Worm (Caenorhabditis elegans) whole organism, dauer: ENCODE measurements around the gene cex-1.

Source experiments
- unc-62 ChIP-seq: sonication (generic microtip); optimal IDR thresholded peaks from 2 replicates; lab custom pipeline; 2017; ENCODE audit warnings: missing biosample characterization, missing genetic modification reagents, missing genetic modification characterization

Gene cex-1

DNA sequence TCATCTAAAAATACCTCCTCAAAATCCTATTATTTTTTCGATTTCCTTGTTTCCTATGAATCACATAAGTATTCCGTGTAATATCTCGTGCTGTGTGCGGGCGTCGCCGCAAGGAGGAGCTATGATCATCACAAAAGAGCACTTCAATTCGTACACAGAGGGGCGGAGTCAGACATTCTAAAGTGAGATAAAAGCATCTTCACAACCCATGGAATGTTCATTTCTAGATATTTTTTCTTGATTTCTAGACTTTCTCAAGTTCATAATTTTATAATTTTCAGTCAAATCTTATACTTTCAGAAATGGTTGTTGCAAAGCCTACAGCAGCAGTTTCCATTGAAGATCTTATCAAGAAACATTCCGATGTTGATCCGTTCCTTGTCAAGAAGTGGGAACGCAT lies at the start of gene cex-1:
Gene cex-1 (plus strand): TSS at position 301 of the 400 bp plus-strand sequence.
- TF ChIP-seq unc-62 (GFP tag; lab: Kevin White, UChicago), result no peak

DNA sequence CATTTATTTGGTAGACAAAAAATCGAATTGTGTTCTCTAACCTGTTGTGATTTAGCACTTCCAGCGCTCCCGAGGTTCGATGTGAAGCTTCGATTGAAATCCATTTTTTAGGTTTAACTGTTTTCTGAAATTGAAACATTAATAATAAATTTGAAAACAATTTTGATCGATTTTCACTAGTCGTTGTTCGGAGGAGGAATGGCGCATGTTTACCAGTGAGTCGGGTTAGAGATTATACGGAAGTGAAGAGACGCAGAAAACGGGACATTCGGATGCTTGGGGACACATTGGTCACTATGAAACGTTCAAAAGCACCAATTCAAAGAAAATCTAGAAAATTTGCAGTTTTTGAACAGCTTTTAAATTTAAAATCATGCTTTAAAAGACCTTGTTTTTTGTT lies 48.7 kb upstream of the cex-1 start, which contains the start of gene fbxl-3:
Gene fbxl-3 (minus strand): TSS at position 124 of the 400 bp plus-strand sequence.
- TF ChIP-seq unc-62 (GFP tag; lab: Kevin White, UChicago), result no peak

DNA sequence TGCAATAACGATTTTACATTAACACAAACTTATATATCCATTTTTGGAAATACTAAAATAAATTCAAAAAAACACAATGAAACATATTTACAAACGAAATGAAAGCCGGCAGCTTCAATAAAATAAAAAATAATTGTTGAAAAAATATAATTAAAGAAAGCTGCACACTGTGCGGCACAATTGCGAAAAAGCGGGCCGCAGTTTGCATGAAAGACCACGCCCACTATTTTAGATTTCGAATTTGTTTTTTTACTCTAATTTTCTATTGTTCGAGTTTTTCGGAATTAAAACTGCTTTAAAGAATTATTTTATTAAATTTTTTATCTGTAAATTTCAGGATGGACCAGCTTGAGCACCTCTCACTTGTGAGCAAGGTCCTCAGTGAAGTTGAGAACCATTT lies 48.3 kb upstream of the cex-1 start, which contains the start of gene mog-5:
Gene mog-5 (plus strand): TSS at position 338 of the 400 bp plus-strand sequence.
- no peak for TF ChIP-seq unc-62 (GFP tag; lab: Kevin White, UChicago)

DNA sequence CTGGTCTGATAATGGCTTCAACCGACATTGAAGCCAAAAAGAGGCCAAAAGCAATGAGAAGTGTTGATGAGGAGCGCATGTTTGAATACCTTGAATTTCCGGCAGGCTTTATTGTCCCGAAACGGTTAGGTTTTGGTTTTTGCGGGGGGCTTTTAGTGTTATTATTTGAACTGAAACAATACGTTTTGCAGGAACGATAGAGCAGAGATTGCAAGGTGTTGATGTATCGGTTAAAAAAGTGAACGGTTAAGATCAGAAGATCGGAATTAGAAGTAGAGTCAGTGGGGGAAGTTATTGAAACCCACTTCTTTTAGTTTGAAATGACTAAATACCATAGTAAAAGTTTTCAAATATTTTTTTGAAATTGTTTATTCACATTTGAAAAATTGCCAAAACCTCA lies 39.9 kb upstream of the cex-1 start, which contains the start of gene clec-141:
Gene clec-141 (minus strand): TSS at position 101 of the 400 bp plus-strand sequence.
- no peak for TF ChIP-seq unc-62 (GFP tag; lab: Kevin White, UChicago)

DNA sequence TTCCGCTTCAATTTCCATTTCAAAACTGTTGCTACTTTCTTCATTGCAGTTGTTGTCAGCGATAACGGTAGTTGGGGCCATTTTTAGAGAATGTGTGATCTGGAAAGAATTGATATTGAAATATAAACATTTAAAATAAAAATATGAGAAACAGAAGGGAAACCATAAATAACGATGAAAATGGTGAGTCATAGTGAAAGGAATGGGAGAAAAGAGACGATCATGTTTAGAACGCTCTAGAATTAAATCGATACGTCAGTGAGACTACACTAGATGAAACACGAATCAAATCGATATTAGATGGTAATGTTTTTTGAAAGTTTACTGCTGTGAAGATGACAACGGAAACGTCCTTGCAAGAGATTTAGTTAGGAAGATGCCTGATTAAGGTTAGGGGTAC lies 38.6 kb upstream of the cex-1 start, which contains the start of the genes EEED8.12 and EEED8.4:
Gene EEED8.12 (minus strand): TSS at position 101 of the 400 bp plus-strand sequence.
Gene EEED8.4 (plus strand): TSS at position 396 of the 400 bp plus-strand sequence.
- TF ChIP-seq unc-62 (GFP tag; lab: Kevin White, UChicago), result no peak

DNA sequence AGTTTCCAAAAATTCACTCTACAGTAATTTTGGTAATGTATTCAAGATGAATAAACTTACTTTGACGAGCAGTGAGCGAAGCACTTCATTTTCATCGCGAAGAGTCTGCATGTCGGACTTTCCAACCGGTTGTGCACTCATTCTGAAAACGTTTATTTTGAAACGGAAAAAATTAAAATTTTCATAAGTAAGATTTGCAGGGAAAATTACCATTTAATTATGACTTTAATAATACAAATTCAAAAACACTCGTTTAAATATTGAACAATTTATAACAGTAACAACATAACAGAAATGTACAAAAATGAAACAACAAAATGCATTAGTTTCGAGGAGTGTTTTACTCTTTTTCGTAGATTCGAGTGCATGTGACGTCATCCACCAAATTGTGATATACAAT lies 35.0 kb upstream of the cex-1 start, which contains the start of the genes EEED8.13 and EEED8.18:
Gene EEED8.13 (minus strand): TSS at position 101 of the 400 bp plus-strand sequence.
Gene EEED8.18 (minus strand): TSS at position 144 of the 400 bp plus-strand sequence.
- TF ChIP-seq unc-62 (GFP tag; lab: Kevin White, UChicago), result no peak

DNA sequence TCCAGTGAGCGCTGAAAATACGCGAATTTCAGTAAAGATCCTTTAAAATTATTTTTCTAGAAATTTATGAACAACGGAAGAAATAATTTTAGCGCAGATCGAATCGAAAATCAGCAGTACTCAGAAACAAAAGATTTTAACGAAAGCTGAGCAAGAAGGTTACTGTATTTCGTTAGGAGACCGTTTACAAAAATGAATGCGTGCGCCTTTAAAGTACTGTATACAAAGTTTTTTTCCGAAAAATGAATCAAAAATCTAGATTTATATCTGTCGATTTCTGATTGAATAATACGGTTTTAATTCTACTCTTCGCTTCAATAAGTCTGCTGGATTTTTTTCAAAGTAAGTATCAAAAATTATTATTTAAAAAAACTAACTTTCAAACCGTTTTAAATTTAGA lies 33.4 kb upstream of the cex-1 start, which contains the start of the genes EEED8.14 and EEED8.3:
Gene EEED8.14 (minus strand): TSS at position 13 of the 400 bp plus-strand sequence.
Gene EEED8.3 (plus strand): TSS at position 237 of the 400 bp plus-strand sequence.
- TF ChIP-seq unc-62 (GFP tag; lab: Kevin White, UChicago), result no peak

DNA sequence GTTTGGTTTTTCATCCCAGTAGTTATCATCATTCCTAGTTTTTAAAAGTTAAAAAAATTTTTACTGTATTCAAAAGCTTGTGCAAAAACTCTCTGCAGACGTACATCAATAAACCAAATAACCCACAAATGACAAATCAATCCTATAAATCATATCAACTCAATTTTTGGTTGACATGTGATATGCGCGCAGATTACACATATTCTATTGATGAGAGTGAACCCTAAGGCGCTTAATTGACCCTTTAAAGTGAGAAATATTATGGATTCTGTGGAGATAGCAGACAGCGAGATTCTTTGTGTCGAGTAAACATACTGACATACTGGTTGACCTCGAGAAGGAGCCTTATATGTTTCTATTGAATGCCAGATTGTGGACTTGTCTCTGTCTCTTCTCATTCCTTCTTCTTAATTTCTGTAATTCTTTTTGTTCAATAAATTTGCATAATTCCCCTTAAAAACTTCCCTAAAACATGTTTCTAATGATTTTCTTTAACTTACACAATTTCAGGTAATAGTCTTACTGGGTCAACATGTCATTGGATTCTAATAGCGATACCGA lies 31.2 kb upstream of the cex-1 start, which contains the start of gene EEED8.2:
Gene EEED8.2 (plus strand): TSS at position 511 of the 561 bp plus-strand sequence.
- no peak for TF ChIP-seq unc-62 (GFP tag; lab: Kevin White, UChicago)

DNA sequence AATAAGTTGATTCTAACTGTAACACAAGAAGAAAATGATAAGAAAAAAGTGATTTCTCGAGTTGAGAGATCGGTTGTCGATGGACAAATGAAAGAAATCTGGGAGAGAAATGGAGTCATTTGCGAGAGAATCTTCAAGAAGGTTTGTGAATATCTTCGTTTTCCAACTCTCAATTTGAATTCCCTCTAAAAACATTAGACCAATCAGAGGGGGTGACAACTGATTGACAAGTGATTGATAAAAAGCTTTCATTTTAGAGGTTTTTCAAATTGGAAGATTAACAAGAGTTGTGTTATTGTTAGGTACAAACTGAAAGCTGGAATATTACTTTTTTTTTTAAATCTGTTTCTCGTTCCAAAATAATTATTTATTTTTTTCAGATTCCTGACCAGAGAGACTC lies 29.6 kb upstream of the cex-1 start:
- TF ChIP-seq unc-62 (GFP tag; lab: Kevin White, UChicago), result no peak

DNA sequence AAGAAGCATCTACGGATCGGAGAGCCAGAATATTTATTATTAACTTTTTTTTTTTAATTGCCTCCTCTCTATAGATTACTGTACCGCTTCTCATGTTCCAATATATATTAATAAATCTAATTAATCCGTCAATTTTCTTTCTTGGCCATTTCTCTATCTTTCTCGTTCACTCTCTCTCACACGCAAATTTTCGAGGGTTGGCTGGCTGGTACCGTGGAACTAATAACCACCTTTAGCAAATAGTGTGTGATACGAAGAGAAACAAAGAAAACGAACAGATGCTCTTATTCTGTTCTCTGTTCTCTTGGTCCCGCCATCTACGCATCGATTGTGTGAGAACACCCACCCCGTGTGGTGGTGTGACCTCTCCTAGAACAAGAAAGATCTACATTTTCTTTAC lies 29.2 kb upstream of the cex-1 start:
- TF ChIP-seq unc-62 (GFP tag; lab: Kevin White, UChicago), result no peak

DNA sequence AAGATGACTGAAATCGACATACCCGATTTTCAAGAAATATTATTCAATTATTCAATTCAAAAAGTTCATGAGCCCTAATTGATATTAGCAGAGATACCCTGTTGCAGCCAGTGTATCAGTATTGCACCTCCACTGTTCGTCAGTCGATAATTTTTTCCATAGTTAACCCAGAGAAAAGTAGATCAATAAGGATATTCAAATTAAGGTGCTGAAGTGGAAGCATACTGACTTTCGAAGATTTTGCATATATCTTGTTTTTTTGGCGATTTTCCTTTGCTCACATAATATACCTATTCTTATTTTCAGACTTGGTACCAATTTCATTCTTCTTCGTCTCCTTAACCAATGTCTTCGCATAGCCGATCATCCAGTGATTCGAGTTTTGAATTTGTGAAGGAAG lies 28.6 kb upstream of the cex-1 start, which contains the start of gene EEED8.15:
Gene EEED8.15 (plus strand): TSS at position 301 of the 400 bp plus-strand sequence.
- TF ChIP-seq unc-62 (GFP tag; lab: Kevin White, UChicago), result no peak

DNA sequence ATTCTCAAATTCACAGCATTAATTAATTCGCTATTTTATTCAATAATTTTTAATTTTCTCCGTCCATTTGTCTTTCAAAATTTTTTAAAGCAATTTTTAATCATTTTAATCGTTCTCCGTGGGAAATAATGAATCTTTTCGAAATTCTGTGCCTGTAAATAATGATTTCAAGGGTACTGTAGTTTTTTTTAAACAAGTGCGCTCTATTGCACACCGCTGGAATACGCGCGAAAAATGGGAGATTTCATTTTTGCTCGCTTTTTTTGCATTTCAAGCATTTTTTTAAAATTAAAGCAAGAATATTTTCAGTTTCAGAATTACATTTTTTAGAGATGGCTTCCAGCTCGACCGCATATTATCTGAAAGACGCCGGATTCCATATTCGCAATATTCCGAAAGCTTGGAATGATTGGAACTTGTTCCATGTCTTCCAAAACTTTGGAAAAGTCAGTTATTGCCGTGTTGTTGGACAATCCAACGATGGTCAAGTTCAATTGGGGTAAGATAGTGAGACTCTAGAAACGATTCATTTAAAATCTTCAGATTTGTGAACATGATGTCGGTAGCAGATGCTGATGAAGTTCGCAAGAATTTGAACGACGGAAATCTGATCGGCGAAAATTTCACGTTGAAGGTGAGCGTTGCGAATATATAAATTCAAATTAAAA lies 26.4 kb upstream of the cex-1 start, which contains the start of gene tofu-6:
Gene tofu-6 (plus strand): TSS at position 302 of the 668 bp plus-strand sequence.
- no peak for TF ChIP-seq unc-62 (GFP tag; lab: Kevin White, UChicago)

DNA sequence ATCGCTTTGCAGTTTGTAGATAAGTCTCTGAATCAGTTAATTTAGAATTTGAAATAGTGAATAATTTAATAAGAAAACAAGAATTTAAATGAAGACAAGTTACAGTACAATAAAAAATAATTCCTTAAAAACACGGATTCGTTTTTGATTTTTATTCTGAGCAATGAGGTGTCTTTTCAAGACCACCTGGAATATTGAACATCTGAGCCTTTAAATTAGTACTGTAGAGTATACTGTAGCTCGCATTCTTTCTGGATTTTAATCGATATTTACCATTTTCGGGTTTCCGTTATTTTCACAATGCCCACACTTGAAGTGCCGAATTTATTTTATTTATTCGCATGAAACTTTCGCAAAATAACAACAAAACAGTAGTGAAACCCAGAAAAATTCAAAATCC lies 23.6 kb upstream of the cex-1 start, which contains the start of gene F07F6.7:
Gene F07F6.7 (minus strand): TSS at position 27 of the 400 bp plus-strand sequence.
- TF ChIP-seq unc-62 (GFP tag; lab: Kevin White, UChicago), result no peak

DNA sequence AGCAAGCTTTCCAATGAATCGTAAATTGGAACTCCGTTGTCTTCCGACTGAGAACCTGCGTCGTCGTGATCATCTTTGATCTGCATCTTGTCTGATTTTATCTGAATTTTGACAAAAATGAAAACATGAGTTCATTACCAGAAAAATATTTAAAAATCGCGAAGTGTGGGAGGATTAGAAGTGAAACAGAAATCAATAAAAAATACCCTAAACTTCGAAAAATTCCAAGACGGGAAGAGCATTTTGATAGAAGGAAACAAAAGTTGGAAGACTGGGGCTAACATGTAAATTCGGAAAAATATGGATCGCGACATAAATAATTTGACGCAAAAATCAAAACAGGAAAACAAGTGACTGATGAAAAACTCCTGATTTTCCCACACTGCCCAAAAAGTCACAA lies 21.8 kb upstream of the cex-1 start, which contains the start of gene F07F6.8:
Gene F07F6.8 (minus strand): TSS at position 101 of the 400 bp plus-strand sequence.
- TF ChIP-seq unc-62 (GFP tag; lab: Kevin White, UChicago), result no peak

DNA sequence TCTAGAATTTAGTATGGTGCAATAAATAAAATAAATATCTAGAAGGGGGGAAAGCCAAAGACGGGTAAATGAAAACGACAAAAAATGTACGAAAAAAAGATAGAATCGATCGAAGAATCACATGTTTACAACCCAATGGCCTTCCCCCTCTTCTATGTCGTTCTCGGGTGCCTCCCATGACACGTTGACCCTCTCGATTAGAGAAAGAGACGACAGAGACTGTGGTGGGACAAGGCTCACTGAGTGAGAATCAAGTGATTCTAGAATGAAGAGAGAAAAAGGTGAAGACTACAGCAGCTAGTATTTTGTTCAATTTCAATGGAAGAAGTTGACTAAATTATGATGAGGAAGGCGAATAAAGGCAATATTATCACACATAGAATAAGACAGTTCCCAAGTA lies 21.4 kb upstream of the cex-1 start:
- TF ChIP-seq unc-62 (GFP tag; lab: Kevin White, UChicago), result no peak

DNA sequence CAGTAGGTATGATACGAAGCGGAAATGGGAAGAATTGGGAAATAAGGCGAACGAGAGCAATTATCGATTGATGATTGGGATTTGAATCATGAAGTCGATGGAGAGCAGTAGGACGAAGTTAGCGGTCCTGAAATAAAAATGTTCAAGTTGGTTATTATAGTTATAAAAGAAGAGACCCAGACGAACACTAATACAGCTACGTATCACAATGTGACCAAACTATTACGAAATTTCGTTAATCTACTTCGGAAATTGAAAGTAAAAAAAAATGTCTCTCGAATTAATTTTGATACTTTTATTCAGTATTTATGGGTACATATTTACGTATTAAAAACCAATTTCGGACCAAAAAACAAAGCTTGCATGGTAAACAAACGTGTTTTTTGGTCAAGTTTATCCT lies 21.0 kb upstream of the cex-1 start:
- TF ChIP-seq unc-62 (GFP tag; lab: Kevin White, UChicago), result no peak
